Worm (Caenorhabditis elegans): ENCODE data around the gene Y75B8A.23.

ce11 chrIII:12223208-12223607 is 27.3 kb upstream of the Y75B8A.23 start:
- TF ChIP-seq ztf-11 (tag; optimal IDR thresholded peaks at IDR 0.05) (no peak), elt-3 (tag; optimal IDR thresholded peaks at IDR 0.05) (no peak), zag-1 (tag; optimal IDR thresholded peaks at IDR 0.05) (no peak), lin-11 (tag; optimal IDR thresholded peaks at IDR 0.05) (no peak), blmp-1 (tag; optimal IDR thresholded peaks at IDR 0.05; ENCODE audit: insufficient read depth) (no peak), R02D3.7 (tag; optimal IDR thresholded peaks at IDR 0.05) (no peak)
